Worm (Caenorhabditis elegans): ENCODE measurements around the gene gss-1.

Gene gss-1

DNA sequence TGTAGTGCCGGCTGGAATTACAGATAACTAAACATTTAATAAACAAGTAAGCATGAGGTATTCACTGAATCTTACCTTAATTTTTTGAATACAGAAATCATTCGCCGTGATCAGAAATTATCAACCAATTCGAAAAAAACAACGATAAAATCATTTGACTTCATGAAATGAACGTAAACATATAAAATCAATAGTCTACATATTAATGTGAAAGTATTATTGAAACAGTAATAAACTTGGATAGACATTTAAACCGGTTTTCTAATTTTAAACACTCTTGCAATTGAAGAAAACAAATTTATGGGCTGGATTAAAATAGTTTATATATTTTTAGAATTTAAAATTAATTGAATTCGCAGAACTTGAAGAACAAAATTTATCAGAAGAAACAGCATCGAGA lies 25.6 kb upstream of the gss-1 start, which contains the start of gene chil-16:
chil-16 (minus strand) TSS at position 101 of the 400 bp plus-strand sequence.
- TF ChIP-seq sea-1 (GFP tag; conservative IDR thresholded peaks at IDR 0.05) = no peak
- no peak for TF ChIP-seq tbx-11 (GFP tag; IDR thresholded peaks at IDR 0.05)
- TF ChIP-seq ets-7 (tag; optimal IDR thresholded peaks at IDR 0.05) = no peak
- TF ChIP-seq tbx-37 (GFP tag; conservative IDR thresholded peaks at IDR 0.05) = no peak
- TF ChIP-seq pes-1 (GFP tag; IDR thresholded peaks at IDR 0.05) = no peak
- no peak for TF ChIP-seq hnd-1 (tag; optimal IDR thresholded peaks at IDR 0.05)
- TF ChIP-seq ceh-13 (GFP tag; optimal IDR thresholded peaks at IDR 0.05) = no peak
- no peak for TF ChIP-seq B0310.2 (tag; optimal IDR thresholded peaks at IDR 0.05)
- TF ChIP-seq tra-4 (tag; optimal IDR thresholded peaks at IDR 0.05) = no peak
- TF ChIP-seq hmg-4 (GFP tag; optimal IDR thresholded peaks at IDR 0.05) = no peak
- TF ChIP-seq F13C5.2 (tag; optimal IDR thresholded peaks at IDR 0.05) = no peak
- no peak for TF ChIP-seq flt-1 (GFP tag; IDR thresholded peaks at IDR 0.05)

DNA sequence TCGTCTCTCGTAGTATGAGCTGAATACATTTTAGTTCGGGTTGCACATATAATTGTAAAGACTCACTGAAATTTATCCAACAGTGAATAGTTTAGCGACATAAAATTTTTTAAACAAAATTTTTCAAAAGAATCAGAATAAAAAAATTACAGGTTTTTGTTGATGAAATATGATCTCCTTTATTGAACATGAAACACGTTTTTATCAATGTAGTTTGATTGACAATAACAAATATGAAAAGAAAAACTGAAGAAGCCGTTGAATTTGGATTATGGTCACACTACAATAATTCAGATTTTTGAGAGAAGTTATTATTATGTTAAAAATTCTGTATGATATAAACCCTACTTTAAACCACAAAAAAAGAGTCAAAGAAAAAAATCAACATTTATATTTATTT lies 23.8 kb upstream of the gss-1 start, which contains the start of gene chil-17:
chil-17 (minus strand) TSS at position 101 of the 400 bp plus-strand sequence.
- TF ChIP-seq pes-1 (GFP tag; IDR thresholded peaks at IDR 0.05) (no peak), hmbx-1 (tag; optimal IDR thresholded peaks at IDR 0.05) (no peak)

- TF ChIP-seq ama-1 (optimal IDR thresholded peaks at IDR 0.05) (no peak), ceh-13 (GFP tag; optimal IDR thresholded peaks at IDR 0.05) (no peak), ceh-36 (tag; optimal IDR thresholded peaks at IDR 0.05) (no peak), tra-4 (tag; optimal IDR thresholded peaks at IDR 0.05) (no peak), aly-1 (tag; optimal IDR thresholded peaks at IDR 0.05) (no peak), hnd-1 (tag; optimal IDR thresholded peaks at IDR 0.05) (no peak), scrt-1 (GFP tag; IDR thresholded peaks at IDR 0.05) (no peak)
Observed at ce11 chrII:9438853-9439252, 22.6 kb upstream of the gss-1 start.

DNA sequence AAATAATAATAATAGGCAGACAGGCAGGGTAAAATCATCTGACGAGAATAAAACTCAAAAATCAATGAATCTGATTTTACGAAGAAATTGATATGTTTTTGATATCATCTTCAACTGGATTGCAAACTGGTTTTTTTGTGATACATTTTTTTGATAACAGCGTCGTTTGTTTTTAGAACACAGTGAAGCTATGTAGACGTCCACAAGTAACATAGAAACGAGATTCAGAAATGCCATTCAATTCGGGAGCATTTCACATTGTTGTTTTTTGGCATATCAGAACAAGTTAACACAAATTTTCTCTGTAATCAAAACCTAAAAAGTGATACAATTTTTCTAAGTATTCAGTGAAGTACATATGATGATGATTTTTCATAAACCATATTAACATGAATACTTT lies 22.0 kb upstream of the gss-1 start, which contains the start of gene chil-13:
chil-13 (minus strand) TSS at position 101 of the 400 bp plus-strand sequence.
- no peak for TF ChIP-seq aly-1 (tag; optimal IDR thresholded peaks at IDR 0.05)
- TF ChIP-seq hmg-4 (GFP tag; optimal IDR thresholded peaks at IDR 0.05) = no peak
- TF ChIP-seq ama-1 (optimal IDR thresholded peaks at IDR 0.05) = no peak
- TF ChIP-seq tbx-37 (GFP tag; conservative IDR thresholded peaks at IDR 0.05) = no peak
- TF ChIP-seq hnd-1 (tag; optimal IDR thresholded peaks at IDR 0.05) = no peak
- no peak for TF ChIP-seq scrt-1 (GFP tag; IDR thresholded peaks at IDR 0.05)
- TF ChIP-seq tra-4 (tag; optimal IDR thresholded peaks at IDR 0.05) = no peak
- TF ChIP-seq ets-7 (tag; optimal IDR thresholded peaks at IDR 0.05) = no peak
- TF ChIP-seq flt-1 (GFP tag; IDR thresholded peaks at IDR 0.05) = no peak
- no peak for TF ChIP-seq F13C5.2 (tag; optimal IDR thresholded peaks at IDR 0.05)
- no peak for TF ChIP-seq ceh-36 (tag; optimal IDR thresholded peaks at IDR 0.05)
- TF ChIP-seq sea-1 (GFP tag; conservative IDR thresholded peaks at IDR 0.05) = no peak
- no peak for TF ChIP-seq pes-1 (GFP tag; IDR thresholded peaks at IDR 0.05)
- no peak for TF ChIP-seq B0310.2 (tag; optimal IDR thresholded peaks at IDR 0.05)
- no peak for TF ChIP-seq hmbx-1 (tag; optimal IDR thresholded peaks at IDR 0.05)
- no peak for TF ChIP-seq ceh-13 (GFP tag; optimal IDR thresholded peaks at IDR 0.05)
- TF ChIP-seq tbx-11 (GFP tag; IDR thresholded peaks at IDR 0.05) = no peak

DNA sequence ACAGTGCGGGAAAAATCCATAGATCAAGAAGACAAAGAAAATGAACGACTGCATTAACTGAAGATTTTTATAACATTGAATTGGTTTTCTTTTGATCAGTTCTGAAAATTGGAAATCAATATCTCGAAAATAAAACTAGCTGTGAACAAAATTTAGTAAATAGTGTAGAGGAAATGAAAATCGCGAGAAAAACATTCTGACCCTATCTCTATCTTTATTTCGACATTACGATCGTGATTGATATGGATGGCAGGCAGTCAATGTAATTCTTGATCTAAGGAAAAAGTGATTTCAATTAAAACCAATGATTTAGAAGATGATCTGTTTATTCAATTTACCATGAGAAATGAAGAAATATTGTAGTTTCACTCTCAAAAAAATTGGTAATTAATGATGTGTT lies 19.8 kb upstream of the gss-1 start, which contains the start of gene kin-16:
kin-16 (minus strand) TSS at position 101 of the 400 bp plus-strand sequence.
- TF ChIP-seq flt-1 (GFP tag; IDR thresholded peaks at IDR 0.05) = no peak
- no peak for TF ChIP-seq tra-4 (tag; optimal IDR thresholded peaks at IDR 0.05)
- no peak for TF ChIP-seq F13C5.2 (tag; optimal IDR thresholded peaks at IDR 0.05)
- no peak for TF ChIP-seq sea-1 (GFP tag; conservative IDR thresholded peaks at IDR 0.05)
- TF ChIP-seq hnd-1 (tag; optimal IDR thresholded peaks at IDR 0.05) = no peak
- no peak for TF ChIP-seq pes-1 (GFP tag; IDR thresholded peaks at IDR 0.05)
- TF ChIP-seq ceh-36 (tag; optimal IDR thresholded peaks at IDR 0.05) = no peak
- no peak for TF ChIP-seq B0310.2 (tag; optimal IDR thresholded peaks at IDR 0.05)
- TF ChIP-seq ets-7 (tag; optimal IDR thresholded peaks at IDR 0.05) = no peak
- no peak for TF ChIP-seq ama-1 (optimal IDR thresholded peaks at IDR 0.05)
- TF ChIP-seq scrt-1 (GFP tag; IDR thresholded peaks at IDR 0.05) = no peak
- no peak for TF ChIP-seq hmbx-1 (tag; optimal IDR thresholded peaks at IDR 0.05)
- no peak for TF ChIP-seq hmg-4 (GFP tag; optimal IDR thresholded peaks at IDR 0.05)
- no peak for TF ChIP-seq tbx-11 (GFP tag; IDR thresholded peaks at IDR 0.05)
- TF ChIP-seq tbx-37 (GFP tag; conservative IDR thresholded peaks at IDR 0.05) = no peak
- TF ChIP-seq aly-1 (tag; optimal IDR thresholded peaks at IDR 0.05) = no peak
- no peak for TF ChIP-seq ceh-13 (GFP tag; optimal IDR thresholded peaks at IDR 0.05)

DNA sequence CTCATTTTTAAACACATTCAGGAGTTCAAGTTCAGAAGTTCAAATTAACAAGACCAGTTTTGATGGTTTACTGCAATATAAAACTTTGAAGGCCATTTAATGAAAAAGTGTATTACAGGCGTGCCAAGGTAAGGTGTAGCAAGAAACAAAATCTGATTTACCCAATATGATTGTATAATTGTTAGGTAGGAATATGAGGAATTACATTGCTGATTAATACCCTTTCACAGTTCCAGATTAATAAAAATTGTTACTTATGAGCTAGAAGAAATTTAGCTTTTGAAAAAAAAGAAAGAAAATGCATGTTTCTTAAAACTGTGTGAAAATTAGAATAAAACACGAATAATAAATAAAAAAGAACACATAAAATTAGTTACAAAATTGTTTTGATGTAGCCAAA lies 17.4 kb upstream of the gss-1 start, which contains the start of gene kin-15:
kin-15 (minus strand) TSS at position 101 of the 400 bp plus-strand sequence.
- no peak for TF ChIP-seq ama-1 (optimal IDR thresholded peaks at IDR 0.05)
- no peak for TF ChIP-seq tra-4 (tag; optimal IDR thresholded peaks at IDR 0.05)
- no peak for TF ChIP-seq ets-7 (tag; optimal IDR thresholded peaks at IDR 0.05)
- TF ChIP-seq pes-1 (GFP tag; IDR thresholded peaks at IDR 0.05) = no peak
- no peak for TF ChIP-seq hmg-4 (GFP tag; optimal IDR thresholded peaks at IDR 0.05)
- TF ChIP-seq ceh-36 (tag; optimal IDR thresholded peaks at IDR 0.05) = no peak
- no peak for TF ChIP-seq F13C5.2 (tag; optimal IDR thresholded peaks at IDR 0.05)
- no peak for TF ChIP-seq hnd-1 (tag; optimal IDR thresholded peaks at IDR 0.05)
- no peak for TF ChIP-seq ceh-13 (GFP tag; optimal IDR thresholded peaks at IDR 0.05)
- TF ChIP-seq flt-1 (GFP tag; IDR thresholded peaks at IDR 0.05) = no peak
- TF ChIP-seq scrt-1 (GFP tag; IDR thresholded peaks at IDR 0.05) = no peak

DNA sequence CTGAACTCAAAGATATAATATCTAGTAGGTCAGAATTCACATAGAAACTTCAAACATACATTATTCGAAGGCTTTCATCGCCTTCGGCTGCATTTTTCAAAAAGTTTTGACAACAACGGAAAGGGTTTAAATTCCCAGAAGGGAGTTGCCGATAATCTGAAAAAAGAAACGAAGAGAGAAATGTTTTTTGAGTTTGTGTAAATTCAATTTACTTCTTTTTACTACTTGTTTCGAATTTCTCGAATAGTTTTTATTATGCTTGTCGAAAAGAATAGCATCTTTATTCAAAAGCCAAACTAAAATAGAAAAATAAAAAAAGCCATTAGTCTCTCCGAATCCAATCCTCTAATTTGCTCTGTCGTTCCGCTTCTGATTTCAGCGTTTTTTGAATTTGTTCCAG lies 14.9 kb upstream of the gss-1 start:
- TF ChIP-seq scrt-1 (GFP tag; IDR thresholded peaks at IDR 0.05) = no peak
- TF ChIP-seq flt-1 (GFP tag; IDR thresholded peaks at IDR 0.05) = no peak
- TF ChIP-seq tbx-11 (GFP tag; IDR thresholded peaks at IDR 0.05) = no peak
- no peak for TF ChIP-seq ceh-36 (tag; optimal IDR thresholded peaks at IDR 0.05)
- no peak for TF ChIP-seq ceh-13 (GFP tag; optimal IDR thresholded peaks at IDR 0.05)
- no peak for TF ChIP-seq sea-1 (GFP tag; conservative IDR thresholded peaks at IDR 0.05)
- TF ChIP-seq B0310.2 (tag; optimal IDR thresholded peaks at IDR 0.05) = no peak
- TF ChIP-seq tra-4 (tag; optimal IDR thresholded peaks at IDR 0.05) = no peak

ce11 chrII:9427644-9428043 lies 11.4 kb upstream of the gss-1 start, which contains the start of gene M176.5:
TSS of gene M176.5 (minus strand) at chrII:9427744.
- TF ChIP-seq aly-1 (tag; optimal IDR thresholded peaks at IDR 0.05) = no peak
- TF ChIP-seq pes-1 (GFP tag; IDR thresholded peaks at IDR 0.05) = no peak
- no peak for TF ChIP-seq B0310.2 (tag; optimal IDR thresholded peaks at IDR 0.05)
- no peak for TF ChIP-seq tra-4 (tag; optimal IDR thresholded peaks at IDR 0.05)
- TF ChIP-seq tbx-37 (GFP tag; conservative IDR thresholded peaks at IDR 0.05) = no peak
- TF ChIP-seq flt-1 (GFP tag; IDR thresholded peaks at IDR 0.05) = no peak
- TF ChIP-seq hnd-1 (tag; optimal IDR thresholded peaks at IDR 0.05) = no peak
- TF ChIP-seq hmbx-1 (tag; optimal IDR thresholded peaks at IDR 0.05) = no peak
- TF ChIP-seq ets-7 (tag; optimal IDR thresholded peaks at IDR 0.05) = no peak
- TF ChIP-seq F13C5.2 (tag; optimal IDR thresholded peaks at IDR 0.05) = no peak

Measured in whole organism, early embryonic.